Worm (Caenorhabditis elegans) whole organism, L3 larva: ENCODE measurements around the gene K08F8.7.

ENCODE experiments used
- R02D3.7 ChIP-seq: fragments of 150-350 bp; optimal IDR thresholded peaks from 2 replicates; lab custom pipeline; 2014; ENCODE audit warnings: missing biosample characterization, missing genetic modification characterization
- ZK546.5 ChIP-seq: sonication (generic microtip); optimal IDR thresholded peaks from 2 replicates; lab custom pipeline; 2017; ENCODE audit warnings: missing biosample characterization, missing genetic modification characterization
- aly-2 ChIP-seq: fragments of 150-350 bp; optimal IDR thresholded peaks from 2 replicates; lab custom pipeline; 2014; ENCODE audit warnings: missing biosample characterization, missing genetic modification characterization
- ama-1 ChIP-seq: fragments of 150-350 bp; optimal IDR thresholded peaks from 2 replicates; lab custom pipeline; 2018
- ceh-16 ChIP-seq: sonication (generic microtip); optimal IDR thresholded peaks from 2 replicates; lab custom pipeline; 2017; ENCODE audit warnings: missing biosample characterization, missing genetic modification characterization
- ceh-28 ChIP-seq: fragments of 150-350 bp; optimal IDR thresholded peaks from 2 replicates; lab custom pipeline; 2014; ENCODE audit warnings: missing biosample characterization, missing genetic modification reagents, missing genetic modification characterization
- ceh-9 ChIP-seq: sonication (generic microtip); optimal IDR thresholded peaks from 2 replicates; lab custom pipeline; 2018; ENCODE audit warnings: missing biosample characterization, missing genetic modification characterization
- daf-12 ChIP-seq: fragments of 150-350 bp; optimal IDR thresholded peaks from 2 replicates; lab custom pipeline; 2014; ENCODE audit warnings: missing biosample characterization, missing genetic modification reagents, missing genetic modification characterization
- egl-27 ChIP-seq: sonication (generic microtip); optimal IDR thresholded peaks from 4 replicates; lab custom pipeline; 2017; ENCODE audit warnings: missing biosample characterization, missing genetic modification reagents, missing genetic modification characterization
- egl-5 ChIP-seq: fragments of 150-350 bp; optimal IDR thresholded peaks from 2 replicates; lab custom pipeline; 2017; ENCODE audit warnings: missing biosample characterization, missing genetic modification reagents, missing genetic modification characterization, inconsistent platforms
- elt-1 ChIP-seq: fragments of 150-350 bp; optimal IDR thresholded peaks from 2 replicates; lab custom pipeline; 2014; ENCODE audit warnings: missing biosample characterization, missing genetic modification characterization
- elt-2 ChIP-seq: sonication (generic microtip); optimal IDR thresholded peaks from 2 replicates; lab custom pipeline; 2016; ENCODE audit warnings: missing genetic modification reagents, mild to moderate bottlenecking, missing genetic modification characterization, missing compliant biosample characterization
- elt-3 ChIP-seq, 3 experiments: fragments of 150-350 bp in 1 of 3; sonication (generic microtip) in 2 of 3; optimal IDR thresholded peaks; 2 replicates in 2 of 3; 4 replicates in 1 of 3; lab custom pipeline; 2014 to 2017; ENCODE audit warnings: missing biosample characterization in 3 of 3, missing genetic modification characterization in 3 of 3
- eor-1 ChIP-seq, 2 experiments: fragments of 150-350 bp; optimal IDR thresholded peaks; 2 replicates each; lab custom pipeline; 2014 to 2018; ENCODE audit warnings: missing biosample characterization in 2 of 2, missing genetic modification characterization in 2 of 2
- fkh-10 ChIP-seq: sonication (generic microtip); optimal IDR thresholded peaks from 2 replicates; lab custom pipeline; 2017; ENCODE audit warnings: missing biosample characterization, missing genetic modification reagents, missing genetic modification characterization
- fkh-2 ChIP-seq: fragments of 150-350 bp; optimal IDR thresholded peaks from 2 replicates; lab custom pipeline; 2014; ENCODE audit warnings: missing biosample characterization, missing genetic modification reagents, missing genetic modification characterization
- hmg-11 ChIP-seq: sonication (generic microtip); optimal IDR thresholded peaks from 2 replicates; lab custom pipeline; 2016; ENCODE audit warnings: missing genetic modification characterization, missing compliant biosample characterization
- jun-1 ChIP-seq: fragments of 150-350 bp; optimal IDR thresholded peaks from 2 replicates; lab custom pipeline; 2014; ENCODE audit warnings: missing biosample characterization, missing genetic modification reagents, missing genetic modification characterization
- lin-15B ChIP-seq: fragments of 150-350 bp; optimal IDR thresholded peaks from 2 replicates; lab custom pipeline; 2014; ENCODE audit warnings: missing biosample characterization, missing genetic modification characterization
- lin-39 ChIP-seq: fragments of 150-350 bp; optimal IDR thresholded peaks from 2 replicates; lab custom pipeline; 2018; ENCODE audit warnings: missing biosample characterization, missing genetic modification reagents, missing genetic modification characterization
- lsy-12 ChIP-seq: sonication (generic microtip); optimal IDR thresholded peaks from 2 replicates; lab custom pipeline; 2016; ENCODE audit warnings: mild to moderate bottlenecking, missing genetic modification characterization, missing compliant biosample characterization
- mdl-1 ChIP-seq: fragments of 150-350 bp; optimal IDR thresholded peaks from 2 replicates; lab custom pipeline; 2014; ENCODE audit warnings: missing biosample characterization, missing genetic modification characterization
- mml-1 ChIP-seq: fragments of 150-350 bp; sonication (generic microtip); optimal IDR thresholded peaks from 3 replicates; lab custom pipeline; 2014; ENCODE audit warnings: missing biosample characterization, missing genetic modification characterization
- nfya-1 ChIP-seq: sonication (generic microtip); optimal IDR thresholded peaks from 2 replicates; lab custom pipeline; 2017; ENCODE audit warnings: missing genetic modification characterization, mild to moderate bottlenecking, missing compliant biosample characterization, antibody characterized with exemption, moderate library complexity; ENCODE audit not compliant: insufficient read depth
- nhr-11 ChIP-seq: fragments of 150-350 bp; optimal IDR thresholded peaks from 2 replicates; lab custom pipeline; 2014; ENCODE audit warnings: missing biosample characterization, missing genetic modification characterization
- nhr-12 ChIP-seq: fragments of 150-350 bp; optimal IDR thresholded peaks from 2 replicates; lab custom pipeline; 2014; ENCODE audit warnings: missing biosample characterization, missing genetic modification characterization
- nhr-23 ChIP-seq: fragments of 150-350 bp; optimal IDR thresholded peaks from 2 replicates; lab custom pipeline; 2014; ENCODE audit warnings: missing biosample characterization, missing genetic modification reagents, missing genetic modification characterization
- nhr-237 ChIP-seq: fragments of 150-350 bp; optimal IDR thresholded peaks from 2 replicates; lab custom pipeline; 2014; ENCODE audit warnings: missing biosample characterization, missing genetic modification characterization
- nhr-25 ChIP-seq: sonication (generic microtip); optimal IDR thresholded peaks from 2 replicates; lab custom pipeline; 2017; ENCODE audit warnings: missing biosample characterization, missing genetic modification characterization
- nhr-28 ChIP-seq: fragments of 150-350 bp; optimal IDR thresholded peaks from 2 replicates; lab custom pipeline; 2014; ENCODE audit warnings: missing biosample characterization, missing genetic modification characterization
- nhr-43 ChIP-seq: sonication (generic microtip); optimal IDR thresholded peaks from 2 replicates; lab custom pipeline; 2016; ENCODE audit warnings: mild to moderate bottlenecking, missing genetic modification characterization, missing compliant biosample characterization; ENCODE audit not compliant: poor library complexity, severe bottlenecking
- nhr-67 ChIP-seq: fragments of 150-350 bp; optimal IDR thresholded peaks from 2 replicates; lab custom pipeline; 2014; ENCODE audit warnings: missing biosample characterization, missing genetic modification characterization
- nhr-76 ChIP-seq: fragments of 150-350 bp; sonication (generic microtip); optimal IDR thresholded peaks from 5 replicates; lab custom pipeline; 2014; ENCODE audit warnings: missing biosample characterization, missing genetic modification characterization
- nhr-77 ChIP-seq: fragments of 150-350 bp; optimal IDR thresholded peaks from 2 replicates; lab custom pipeline; 2014; ENCODE audit warnings: missing biosample characterization, missing genetic modification characterization
- pha-4 ChIP-seq: fragments of 150-350 bp; optimal IDR thresholded peaks from 2 replicates; lab custom pipeline; 2014; ENCODE audit warnings: missing biosample characterization, missing genetic modification reagents, missing genetic modification characterization
- pqm-1 ChIP-seq: fragments of 150-350 bp; optimal IDR thresholded peaks from 2 replicates; lab custom pipeline; 2017; ENCODE audit warnings: missing biosample characterization, missing genetic modification characterization, inconsistent platforms
- sea-2 ChIP-seq: fragments of 150-350 bp; sonication (generic microtip); optimal IDR thresholded peaks from 4 replicates; lab custom pipeline; 2014; ENCODE audit warnings: missing biosample characterization, missing genetic modification reagents, missing genetic modification characterization
- skn-1 ChIP-seq: fragments of 150-350 bp; optimal IDR thresholded peaks from 2 replicates; lab custom pipeline; 2014; ENCODE audit warnings: missing biosample characterization, missing genetic modification characterization
- snpc-4 ChIP-seq: fragments of 150-350 bp; optimal IDR thresholded peaks from 2 replicates; lab custom pipeline; 2014; ENCODE audit warnings: missing biosample characterization, missing genetic modification characterization
- tbx-2 ChIP-seq: sonication (generic microtip); optimal IDR thresholded peaks from 2 replicates; lab custom pipeline; 2016; ENCODE audit warnings: mild to moderate bottlenecking, missing genetic modification characterization, missing compliant biosample characterization
- unc-39 ChIP-seq: sonication (generic microtip); optimal IDR thresholded peaks from 4 replicates; lab custom pipeline; 2017; ENCODE audit warnings: missing biosample characterization, missing genetic modification characterization
- unc-62 ChIP-seq: fragments of 150-350 bp; sonication (generic microtip); optimal IDR thresholded peaks from 4 replicates; lab custom pipeline; 2014; ENCODE audit warnings: missing biosample characterization, missing genetic modification reagents, missing genetic modification characterization
- zag-1 ChIP-seq: fragments of 150-350 bp; optimal IDR thresholded peaks from 2 replicates; lab custom pipeline; 2014; ENCODE audit warnings: missing biosample characterization, missing genetic modification characterization
- ztf-11 ChIP-seq: fragments of 150-350 bp; optimal IDR thresholded peaks from 2 replicates; lab custom pipeline; 2014; ENCODE audit warnings: missing biosample characterization, missing genetic modification characterization
- ztf-4 ChIP-seq: fragments of 150-350 bp; optimal IDR thresholded peaks from 2 replicates; lab custom pipeline; 2014; ENCODE audit warnings: missing biosample characterization, missing genetic modification characterization

K08F8.7 gene

DNA sequence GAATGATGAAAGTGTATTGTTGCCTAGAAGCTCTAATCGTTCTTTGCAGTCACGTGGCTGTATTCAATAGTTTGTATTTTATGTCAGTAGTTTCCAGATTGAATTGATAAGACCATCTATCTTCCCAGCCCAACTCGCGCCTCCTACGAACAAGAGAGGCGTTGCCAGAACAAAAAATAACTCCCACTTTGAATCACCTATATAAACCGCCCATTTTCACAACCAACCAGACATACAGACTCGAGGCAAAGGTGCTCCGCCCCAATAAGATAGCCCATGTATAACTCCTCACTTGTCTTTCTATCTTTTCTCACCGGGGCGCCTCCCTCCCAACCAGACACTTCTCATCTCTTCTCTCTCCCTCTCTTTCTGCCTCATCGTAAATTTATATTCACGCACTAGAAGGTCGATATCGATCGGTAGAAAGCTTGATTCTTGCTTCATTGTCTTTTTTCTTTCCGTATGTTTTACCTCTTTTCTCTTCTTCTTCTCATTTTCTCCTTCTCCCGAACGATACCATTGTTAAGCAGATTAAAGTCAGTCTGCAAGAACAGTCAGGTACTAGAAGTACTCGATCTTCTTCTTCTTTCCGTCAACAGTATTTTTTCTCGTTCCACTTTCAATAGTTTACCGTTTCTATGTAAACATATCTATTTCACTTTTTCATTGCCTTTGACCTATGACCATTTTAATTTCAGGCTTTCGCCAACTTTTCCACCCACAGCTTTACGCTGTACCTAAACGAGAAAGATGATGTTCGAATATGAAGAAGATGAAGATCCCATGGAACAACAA, 11.6 kb downstream of the K08F8.7 start, which contains the start of gene mak-1 (continued):
- TF ChIP-seq hmg-11 (tag; lab: Kevin White, UChicago) (no peak), mdl-1 (tag; lab: Kevin White, UChicago) (no peak), egl-5 (tag; lab: Kevin White, UChicago) (no peak), nfya-1 (tag; lab: Kevin White, UChicago) (peak; percentile 76), nhr-77 (no peak), elt-2 (peak; percentile 90), nhr-43 (tag; lab: Kevin White, UChicago) (peak; percentile 65)

DNA sequence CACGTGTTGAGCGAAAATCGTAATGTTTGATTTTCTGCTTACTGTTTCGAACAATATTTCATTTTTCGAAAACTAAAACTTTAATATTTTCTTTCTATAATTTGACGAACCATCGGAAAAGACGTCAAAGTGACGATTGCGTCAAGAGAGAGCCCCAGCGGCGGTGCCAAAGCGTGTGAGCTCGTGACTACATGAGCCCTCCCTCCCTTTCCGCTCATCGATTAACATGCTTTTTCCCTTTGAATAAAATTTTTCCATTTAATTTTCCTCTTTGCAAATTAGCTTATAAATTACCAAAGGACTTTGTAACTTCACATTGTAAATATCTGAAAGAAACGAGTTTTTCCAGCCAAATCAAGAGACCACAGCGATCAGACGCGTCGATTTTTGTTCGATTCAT, 12.2 kb downstream of the K08F8.7 start:
- TF ChIP-seq pqm-1 (tag; lab: Kevin White, UChicago) (no peak), eor-1 (tag; optimal IDR thresholded peaks at IDR 0.05; lab: Kevin White, UChicago) (no peak), unc-62 (no peak), nhr-77 (no peak), nhr-11 (tag; lab: Kevin White, UChicago) (no peak), lin-15B (tag; lab: Kevin White, UChicago) (peak; percentile 21)

DNA sequence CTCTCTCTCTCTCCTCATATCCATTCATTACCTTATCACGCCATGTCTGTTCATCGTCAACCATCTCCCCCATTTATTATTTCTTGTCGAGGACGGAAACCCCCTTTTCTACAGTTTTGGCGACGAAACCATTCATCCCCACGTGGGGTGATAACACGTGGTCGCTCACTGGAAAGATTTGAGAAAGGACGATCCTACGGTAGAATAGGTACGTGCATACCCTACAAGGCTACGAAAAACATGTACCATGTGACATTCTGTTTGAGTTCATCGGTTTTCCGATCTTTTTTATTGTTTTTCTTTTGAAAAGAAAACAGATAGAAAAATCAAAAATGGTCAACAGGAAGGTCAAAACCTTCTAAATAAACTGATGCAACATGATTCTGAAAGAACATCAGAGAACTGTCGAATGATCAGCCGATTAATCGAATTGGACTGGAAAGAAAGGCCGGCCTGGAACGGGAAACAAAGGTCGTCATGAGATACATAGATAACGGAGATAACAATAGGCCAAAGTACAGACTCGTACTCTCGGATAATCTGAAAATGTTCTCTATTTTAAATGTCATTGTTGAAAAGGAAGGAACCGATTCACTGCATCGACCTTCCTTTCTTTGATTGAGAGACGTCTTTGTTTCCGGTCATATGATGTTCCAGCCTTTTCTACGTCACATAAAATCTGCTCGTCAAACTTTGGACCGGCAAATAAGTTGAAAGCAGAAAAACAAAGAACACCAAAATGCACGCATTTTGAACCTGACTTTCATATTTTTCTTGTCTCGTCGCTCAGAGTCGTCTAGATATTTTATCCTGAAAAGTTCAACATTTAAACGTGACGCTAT, 12.9 kb downstream of the K08F8.7 start:
- TF ChIP-seq elt-2 (peak; percentile 72), nhr-77 (no peak), skn-1 (tag; lab: Kevin White, UChicago) (no peak), ceh-28 (no peak), snpc-4 (no peak), fkh-10 (no peak), ceh-16 (no peak), nhr-25 (tag; lab: Kevin White, UChicago) (peak; percentile 88), sea-2 (no peak), elt-3 (tag; optimal IDR thresholded peaks at IDR 0.05; lab: Kevin White, UChicago) (peak in 2 of 3 experiments; percentile 21 to 59), ama-1 (lab: Kevin White, UChicago) (peak; percentile 63), ztf-4 (tag; lab: Kevin White, UChicago) (peak; percentile 31), lin-15B (tag; lab: Kevin White, UChicago) (no peak), nhr-237 (tag; lab: Kevin White, UChicago) (no peak), hmg-11 (tag; lab: Kevin White, UChicago) (no peak), pha-4 (no peak), nhr-76 (tag; lab: Kevin White, UChicago) (no peak), tbx-2 (tag; lab: Kevin White, UChicago) (peak; percentile 52), elt-1 (tag; lab: Kevin White, UChicago) (peak; percentile 82), nhr-67 (tag; lab: Kevin White, UChicago) (no peak), mdl-1 (tag; lab: Kevin White, UChicago) (peak; percentile 92), eor-1 (tag; optimal IDR thresholded peaks at IDR 0.05; lab: Kevin White, UChicago) (no peak), egl-27 (peak; percentile 34), nhr-43 (tag; lab: Kevin White, UChicago) (peak; percentile 95), nhr-23 (tag; lab: Kevin White, UChicago) (peak; percentile 85), ztf-11 (no peak), egl-5 (tag; lab: Kevin White, UChicago) (no peak), nhr-11 (tag; lab: Kevin White, UChicago) (peak; percentile 80), pqm-1 (tag; lab: Kevin White, UChicago) (peak; percentile 18), mml-1 (tag; lab: Kevin White, UChicago) (no peak), ZK546.5 (tag; lab: Kevin White, UChicago) (no peak), ceh-9 (tag; lab: Kevin White, UChicago) (no peak), lin-39 (no peak), nhr-12 (no peak), unc-39 (no peak), unc-62 (no peak), nhr-28 (no peak), zag-1 (no peak), nfya-1 (tag; lab: Kevin White, UChicago) (peak; percentile 42), fkh-2 (tag; lab: Kevin White, UChicago) (no peak), R02D3.7 (tag; lab: Kevin White, UChicago) (no peak), daf-12 (tag; lab: Kevin White, UChicago) (no peak), aly-2 (tag; lab: Kevin White, UChicago) (no peak), jun-1 (peak; percentile 66), lsy-12 (tag; lab: Kevin White, UChicago) (peak; percentile 4)
